Fruit fly (Drosophila melanogaster) whole organism, wandering third instar larva: ENCODE data around the gene GlnRS.
A peak's percentile ranks its signal among the peaks of the same experiment; 100 is the strongest.

Experiments
- Abd-B ChIP-seq: fragments of >200 bp; optimal IDR thresholded peaks from 2 replicates; lab custom pipeline; 2017; ENCODE audit warnings: missing biosample characterization, missing genetic modification characterization
- CG9705 ChIP-seq: fragments of 200-800 bp; sonication (Bioruptor generic); optimal IDR thresholded peaks from 2 replicates; lab custom pipeline; 2018; ENCODE audit warnings: missing biosample characterization, mild to moderate bottlenecking, missing genetic modification characterization
- CrebA ChIP-seq: fragments of 200-800 bp; sonication (Bioruptor generic); optimal IDR thresholded peaks from 2 replicates; lab custom pipeline; 2016; ENCODE audit warnings: missing biosample characterization, mild to moderate bottlenecking, missing genetic modification characterization, borderline replicate concordance
- Dfd ChIP-seq: fragments of >200 bp; optimal IDR thresholded peaks from 2 replicates; lab custom pipeline; 2017; ENCODE audit warnings: missing biosample characterization, missing genetic modification characterization
- Dif ChIP-seq: fragments of 200-275, 200-300 bp; sonication (Bioruptor generic); optimal IDR thresholded peaks from 2 replicates; lab custom pipeline; 2018; ENCODE audit warnings: missing biosample characterization, missing genetic modification characterization; ENCODE audit not compliant: partially characterized antibody
- GATAd ChIP-seq: sonication (Bioruptor generic); optimal IDR thresholded peaks from 2 replicates; lab custom pipeline; 2016; ENCODE audit warnings: missing biosample characterization, missing genetic modification characterization
- Hnf4 ChIP-seq: fragments of 200-800 bp; sonication (Bioruptor generic); optimal IDR thresholded peaks from 2 replicates; lab custom pipeline; 2016; ENCODE audit warnings: missing biosample characterization, mild to moderate bottlenecking, missing genetic modification characterization
- Hr78 ChIP-seq: fragments of >200 bp; optimal IDR thresholded peaks from 2 replicates; lab custom pipeline; 2017; ENCODE audit warnings: missing biosample characterization, missing genetic modification characterization
- Hr83 ChIP-seq: fragments of 200-300 bp; sonication (Bioruptor generic); optimal IDR thresholded peaks from 2 replicates; lab custom pipeline; 2016; ENCODE audit warnings: missing biosample characterization, mild to moderate bottlenecking, missing genetic modification characterization, moderate library complexity; ENCODE audit not compliant: poor library complexity, severe bottlenecking
- Jra ChIP-seq: sonication (Bioruptor generic); optimal IDR thresholded peaks from 2 replicates; lab custom pipeline; 2016; ENCODE audit warnings: missing biosample characterization, missing genetic modification characterization
- Mio ChIP-seq: sonication (Bioruptor generic); optimal IDR thresholded peaks from 2 replicates; lab custom pipeline; 2016; ENCODE audit warnings: missing biosample characterization, missing genetic modification characterization
- Myc ChIP-seq: fragments of >200 bp; optimal IDR thresholded peaks from 2 replicates; lab custom pipeline; 2017
- N ChIP-seq: fragments of >200 bp; optimal IDR thresholded peaks from 2 replicates; lab custom pipeline; 2018; ENCODE audit warnings: missing biosample characterization, missing external identifiers, missing genetic modification characterization
- OdsH ChIP-seq: fragments of 200-800 bp; sonication (Bioruptor generic); optimal IDR thresholded peaks from 2 replicates; lab custom pipeline; 2016; ENCODE audit warnings: missing biosample characterization, mild to moderate bottlenecking, missing genetic modification characterization
- Sp1 ChIP-seq: fragments of 200-800 bp; sonication (Bioruptor generic); optimal IDR thresholded peaks from 3 replicates; lab custom pipeline; 2019; ENCODE audit warnings: missing biosample characterization, mild to moderate bottlenecking, missing genetic modification characterization, moderate library complexity
- Vsx2 ChIP-seq: fragments of 200-300, 225-300 bp; sonication (Bioruptor generic); optimal IDR thresholded peaks from 2 replicates; lab custom pipeline; 2018; ENCODE audit warnings: missing biosample characterization, missing genetic modification characterization; ENCODE audit not compliant: partially characterized antibody
- br ChIP-seq: fragments of 200-800 bp; sonication (Bioruptor generic); optimal IDR thresholded peaks from 2 replicates; lab custom pipeline; 2016; ENCODE audit warnings: missing biosample characterization, missing genetic modification characterization
- brk ChIP-seq: fragments of 200-800 bp; sonication (Bioruptor generic); optimal IDR thresholded peaks from 2 replicates; lab custom pipeline; 2016; ENCODE audit warnings: missing biosample characterization, mild to moderate bottlenecking, missing genetic modification characterization
- dl ChIP-seq, 2 experiments: fragments of 175-275, 200-275 bp in 1 of 2; fragments of 200-275 bp in 1 of 2; sonication (Bioruptor generic); optimal IDR thresholded peaks; lab custom pipeline; 2018; ENCODE audit warnings: mild to moderate bottlenecking in 2 of 2, missing biosample characterization in 2 of 2, missing genetic modification characterization in 2 of 2, moderate library complexity in 2 of 2; ENCODE audit not compliant: partially characterized antibody in 2 of 2, insufficient read depth in 1 of 2
- dmrt93B ChIP-seq: fragments of 200-800 bp; sonication (Bioruptor generic); optimal IDR thresholded peaks from 2 replicates; lab custom pipeline; 2018; ENCODE audit warnings: missing biosample characterization, mild to moderate bottlenecking, missing genetic modification characterization
- dsf ChIP-seq: sonication (Bioruptor generic); optimal IDR thresholded peaks from 2 replicates; lab custom pipeline; 2016; ENCODE audit warnings: missing biosample characterization, missing genetic modification characterization, borderline replicate concordance
- ey ChIP-seq: fragments of 200-800 bp; sonication (Bioruptor generic); optimal IDR thresholded peaks from 2 replicates; lab custom pipeline; 2016; ENCODE audit warnings: missing biosample characterization, missing genetic modification characterization
- foxo ChIP-seq, 2 experiments: fragments of 200-800 bp; sonication (Bioruptor generic); optimal IDR thresholded peaks; 2 replicates in 1 of 2; 3 replicates in 1 of 2; lab custom pipeline; 2016 to 2017; ENCODE audit warnings: missing biosample characterization in 2 of 2, missing genetic modification characterization in 2 of 2
- fru ChIP-seq: fragments of 200-800 bp; sonication (Bioruptor generic); optimal IDR thresholded peaks from 3 replicates; lab custom pipeline; 2016; ENCODE audit warnings: missing biosample characterization, mild to moderate bottlenecking, missing genetic modification characterization
- h ChIP-seq: fragments of 200-800 bp; sonication (Bioruptor generic); optimal IDR thresholded peaks from 3 replicates; lab custom pipeline; 2016; ENCODE audit warnings: missing biosample characterization, mild to moderate bottlenecking, missing genetic modification characterization
- jim ChIP-seq: fragments of 175-275, 200-325 bp; sonication (Bioruptor generic); optimal IDR thresholded peaks from 2 replicates; lab custom pipeline; 2016; ENCODE audit warnings: missing biosample characterization, mild to moderate bottlenecking, missing genetic modification characterization
- psq ChIP-seq: fragments of 200-800 bp; sonication (Bioruptor generic); optimal IDR thresholded peaks from 3 replicates; lab custom pipeline; 2017; ENCODE audit warnings: missing biosample characterization, mild to moderate bottlenecking, missing genetic modification characterization, moderate library complexity
- rgr ChIP-seq: fragments of 200-800 bp; sonication (Bioruptor generic); optimal IDR thresholded peaks from 3 replicates; lab custom pipeline; 2016; ENCODE audit warnings: missing biosample characterization, mild to moderate bottlenecking, missing genetic modification characterization
- sage ChIP-seq: fragments of 200-800 bp; sonication (Bioruptor generic); optimal IDR thresholded peaks from 2 replicates; lab custom pipeline; 2016; ENCODE audit warnings: missing biosample characterization, mild to moderate bottlenecking, missing genetic modification characterization
- sv ChIP-seq: fragments of 200-800 bp; sonication (Bioruptor generic); optimal IDR thresholded peaks from 3 replicates; lab custom pipeline; 2016; ENCODE audit warnings: missing biosample characterization, missing genetic modification characterization
- tai ChIP-seq: sonication (Bioruptor generic); optimal IDR thresholded peaks from 2 replicates; lab custom pipeline; 2016; ENCODE audit warnings: missing biosample characterization, missing genetic modification characterization
- usp ChIP-seq: fragments of >200 bp; optimal IDR thresholded peaks from 2 replicates; lab custom pipeline; 2017; ENCODE audit warnings: missing biosample characterization, missing genetic modification characterization
- woc ChIP-seq: sonication (Bioruptor generic); optimal IDR thresholded peaks from 2 replicates; lab custom pipeline; 2016; ENCODE audit warnings: missing biosample characterization, mild to moderate bottlenecking, missing genetic modification characterization

GlnRS gene

dm6 chr3R:25279796-25280350 is 14.4 kb upstream of the GlnRS start, which contains the start of gene CG10514:
Gene CG10514, minus strand, starts transcription at chr3R:25279846.
- TF ChIP-seq Dfd (GFP tag; lab: Kevin White, UChicago): no peak
- no peak for TF ChIP-seq Abd-B (GFP tag; lab: Kevin White, UChicago)
- TF ChIP-seq sage (GFP tag; lab: Kevin White, UChicago): no peak
- TF ChIP-seq woc (GFP tag; lab: Kevin White, UChicago): no peak
- TF ChIP-seq ey: peak; percentile 4
- TF ChIP-seq CrebA (GFP tag; lab: Kevin White, UChicago): no peak
- peak; percentile 10 for TF ChIP-seq Sp1 (GFP tag; lab: Kevin White, UChicago)
- no peak for TF ChIP-seq Myc (lab: Kevin White, UChicago)
- no peak for TF ChIP-seq Jra (GFP tag; lab: Kevin White, UChicago)
- peak; percentile 77 for TF ChIP-seq Hr83 (GFP tag; lab: Kevin White, UChicago)
- peak; percentile 43 for TF ChIP-seq OdsH
- peak; percentile 24 for TF ChIP-seq rgr (GFP tag; lab: Kevin White, UChicago)
- TF ChIP-seq br (GFP tag; lab: Kevin White, UChicago): peak; percentile 36
- peak in 1 of 2 experiments; percentile 18 for TF ChIP-seq foxo (GFP tag; optimal IDR thresholded peaks at IDR 0.05; lab: Kevin White, UChicago)
- TF ChIP-seq psq (GFP tag; lab: Kevin White, UChicago): peak; percentile 18
- no peak for TF ChIP-seq GATAd (GFP tag; lab: Kevin White, UChicago)
- TF ChIP-seq dmrt93B (GFP tag; lab: Kevin White, UChicago): no peak
- TF ChIP-seq fru: peak; percentile 13
- TF ChIP-seq Mio (GFP tag; lab: Kevin White, UChicago): no peak
- no peak for TF ChIP-seq dsf (GFP tag; lab: Kevin White, UChicago)
- TF ChIP-seq jim (GFP tag; lab: Kevin White, UChicago): no peak

dm6 chr3R:25277112-25277511 is 11.6 kb upstream of the GlnRS start, which contains the start of gene CG10513:
Gene CG10513, minus strand, starts transcription at chr3R:25277212.
- TF ChIP-seq CG9705 (no peak), dsf (GFP tag; lab: Kevin White, UChicago) (no peak), tai (GFP tag; lab: Kevin White, UChicago) (no peak), GATAd (GFP tag; lab: Kevin White, UChicago) (no peak), dmrt93B (GFP tag; lab: Kevin White, UChicago) (no peak), h (GFP tag; lab: Kevin White, UChicago) (no peak), br (GFP tag; lab: Kevin White, UChicago) (no peak), Hr78 (GFP tag; lab: Kevin White, UChicago) (no peak)

dm6 chr3R:25275276-25275675 is 9.8 kb upstream of the GlnRS start:
- TF ChIP-seq ey (no peak), GATAd (GFP tag; lab: Kevin White, UChicago) (no peak), OdsH (no peak), dl (GFP tag; optimal IDR thresholded peaks at IDR 0.05; lab: Kevin White, UChicago; ENCODE audit: insufficient read depth in 1 of 2, partially characterized antibody in 2 of 2) (no peak), woc (GFP tag; lab: Kevin White, UChicago) (no peak), dsf (GFP tag; lab: Kevin White, UChicago) (no peak), Dif (GFP tag; lab: Kevin White, UChicago) (no peak), Sp1 (GFP tag; lab: Kevin White, UChicago) (no peak), Hnf4 (GFP tag; lab: Kevin White, UChicago) (no peak), Vsx2 (GFP tag; lab: Kevin White, UChicago) (no peak), Hr78 (GFP tag; lab: Kevin White, UChicago) (no peak), N (GFP tag; lab: Kevin White, UChicago) (no peak), Mio (GFP tag; lab: Kevin White, UChicago) (no peak), Myc (lab: Kevin White, UChicago) (no peak), CG9705 (no peak), rgr (GFP tag; lab: Kevin White, UChicago) (no peak), usp (no peak)

dm6 chr3R:25273537-25273936 is 8.0 kb upstream of the GlnRS start, which contains the start of gene CG11878:
Gene CG11878, plus strand, starts transcription at chr3R:25273837.
- TF ChIP-seq Sp1 (GFP tag; lab: Kevin White, UChicago): no peak
- TF ChIP-seq h (GFP tag; lab: Kevin White, UChicago): no peak
- TF ChIP-seq Dif (GFP tag; lab: Kevin White, UChicago): no peak
- no peak for TF ChIP-seq tai (GFP tag; lab: Kevin White, UChicago)
- TF ChIP-seq Mio (GFP tag; lab: Kevin White, UChicago): no peak
- no peak for TF ChIP-seq brk
- no peak for TF ChIP-seq Abd-B (GFP tag; lab: Kevin White, UChicago)
- no peak for TF ChIP-seq sv (GFP tag; lab: Kevin White, UChicago)
- TF ChIP-seq GATAd (GFP tag; lab: Kevin White, UChicago): no peak
- no peak for TF ChIP-seq CrebA (GFP tag; lab: Kevin White, UChicago)
- TF ChIP-seq sage (GFP tag; lab: Kevin White, UChicago): no peak
- no peak for TF ChIP-seq dmrt93B (GFP tag; lab: Kevin White, UChicago)
- no peak for TF ChIP-seq Jra (GFP tag; lab: Kevin White, UChicago)
- no peak for TF ChIP-seq ey
